Worm (Caenorhabditis elegans) whole organism, early embryonic: ENCODE measurements around the gene vrk-1.

Experiments
- B0310.2 ChIP-seq: sonication (generic microtip); optimal IDR thresholded peaks from 2 replicates; lab custom pipeline; 2016; ENCODE audit warnings: mild to moderate bottlenecking, missing genetic modification characterization, missing compliant biosample characterization
- F13C5.2 ChIP-seq: sonication (generic microtip); optimal IDR thresholded peaks from 2 replicates; lab custom pipeline; 2017; ENCODE audit warnings: mild to moderate bottlenecking, missing genetic modification characterization, inconsistent platforms, missing compliant biosample characterization
- aly-1 ChIP-seq: sonication (generic microtip); optimal IDR thresholded peaks from 2 replicates; lab custom pipeline; 2016; ENCODE audit warnings: missing genetic modification characterization, missing compliant biosample characterization
- ceh-13 ChIP-seq: fragments of 200-800 bp; sonication (Bioruptor generic); optimal IDR thresholded peaks from 2 replicates; lab custom pipeline; 2018; ENCODE audit warnings: mild to moderate bottlenecking, missing genetic modification characterization, missing compliant biosample characterization
- ceh-36 ChIP-seq: sonication (generic microtip); optimal IDR thresholded peaks from 2 replicates; lab custom pipeline; 2016; ENCODE audit warnings: missing genetic modification characterization, inconsistent platforms, missing compliant biosample characterization
- flt-1 ChIP-seq: fragments of 200-800 bp; sonication (Bioruptor generic); IDR thresholded peaks from 2 replicates; pipeline ENCODE4 v1.3.6; 2022; ENCODE audit warnings: missing genetic modification characterization, missing compliant biosample characterization
- hmg-4 ChIP-seq: fragments of 200-800 bp; sonication (Bioruptor generic); optimal IDR thresholded peaks from 2 replicates; lab custom pipeline; 2018; ENCODE audit warnings: mild to moderate bottlenecking, missing genetic modification characterization, missing compliant biosample characterization

- no peak for TF ChIP-seq ceh-13 (GFP tag; lab: Kevin White, UChicago)
- TF ChIP-seq ceh-36 (tag; lab: Kevin White, UChicago), result no peak
- TF ChIP-seq aly-1 (tag; lab: Kevin White, UChicago), result no peak
- no peak for TF ChIP-seq B0310.2 (tag; lab: Kevin White, UChicago)
- TF ChIP-seq F13C5.2, result no peak
- TF ChIP-seq hmg-4, result no peak
- TF ChIP-seq flt-1 (GFP tag; lab: Robert Waterston, UW), result no peak
Measured at ce11 chrII:5911939-5912523, 9.7 kb upstream of the vrk-1 start.
